Worm (Caenorhabditis elegans): ENCODE results near the gene prx-6.

- TF ChIP-seq lsy-2 (tag; optimal IDR thresholded peaks at IDR 0.05) (peak in 1 of 2 experiments; percentile 20), nhr-25 (tag; optimal IDR thresholded peaks at IDR 0.05) (no peak), fos-1 (tag; optimal IDR thresholded peaks at IDR 0.05) (no peak), nhr-237 (tag; optimal IDR thresholded peaks at IDR 0.05) (no peak), mdl-1 (tag; optimal IDR thresholded peaks at IDR 0.05) (no peak), ceh-82 (tag; optimal IDR thresholded peaks at IDR 0.05) (no peak)
Observed at ce11 chrV:4694466-4695092, 25.3 kb downstream of the prx-6 start.
